Worm (Caenorhabditis elegans) whole organism, L4 larva: ENCODE data around the gene T20D4.19.

Experiments used
- F44E2.7 ChIP-seq: fragments of 200-800 bp; sonication (Bioruptor generic); IDR thresholded peaks from 2 replicates; pipeline ENCODE4 v2.1.2; 2022; ENCODE audit warnings: missing genetic modification characterization, missing compliant biosample characterization
- T26A8.4 ChIP-seq: fragments of 200-800 bp; sonication (Bioruptor generic); IDR thresholded peaks from 2 replicates; pipeline ENCODE4 v1.3.6; 2022; ENCODE audit warnings: missing genetic modification characterization, missing compliant biosample characterization
- Y48G9A.11 ChIP-seq: fragments of 200-800 bp; sonication (Bioruptor generic); IDR thresholded peaks from 2 replicates; pipeline ENCODE4 v1.3.6; 2022; ENCODE audit warnings: missing genetic modification reagents, missing genetic modification characterization, missing compliant biosample characterization
- Y75B8A.6 ChIP-seq: fragments of 200-800 bp; sonication (Bioruptor generic); IDR thresholded peaks from 2 replicates; pipeline ENCODE4 v1.3.6; 2022; ENCODE audit warnings: missing genetic modification reagents, missing genetic modification characterization, missing compliant biosample characterization
- ZK337.2 ChIP-seq: fragments of 200-800 bp; sonication (Bioruptor generic); IDR thresholded peaks from 2 replicates; pipeline ENCODE4 v1.3.6; 2022; ENCODE audit warnings: missing genetic modification reagents, missing genetic modification characterization, missing compliant biosample characterization
- ZK546.5 ChIP-seq, 2 experiments: sonication (generic microtip); optimal IDR thresholded peaks; 2 replicates each; lab custom pipeline; 2017; ENCODE audit warnings: missing biosample characterization in 2 of 2, missing genetic modification characterization in 2 of 2
- aha-1 ChIP-seq: fragments of 150-350 bp; peaks from one replicate; lab custom pipeline; 2014; ENCODE audit warnings: missing biosample characterization, missing genetic modification characterization
- ama-1 ChIP-seq: fragments of 150-350 bp; optimal IDR thresholded peaks from 2 replicates; lab custom pipeline; 2014; ENCODE audit warnings: inconsistent platforms, mixed read lengths
- ceh-20 ChIP-seq: fragments of 200-800 bp; sonication (Bioruptor generic); IDR thresholded peaks from 2 replicates; pipeline ENCODE4 v1.3.6; 2022; ENCODE audit warnings: missing genetic modification reagents, missing genetic modification characterization, missing compliant biosample characterization
- ceh-28 ChIP-seq: fragments of 150-350 bp; optimal IDR thresholded peaks from 2 replicates; lab custom pipeline; 2014; ENCODE audit warnings: missing biosample characterization, missing genetic modification reagents, missing genetic modification characterization
- ceh-44 ChIP-seq: fragments of 200-800 bp; sonication (Bioruptor generic); IDR thresholded peaks from 2 replicates; pipeline ENCODE4 v1.3.6; 2022; ENCODE audit warnings: missing genetic modification reagents, missing genetic modification characterization, missing compliant biosample characterization
- ceh-62 ChIP-seq: sonication (generic microtip); optimal IDR thresholded peaks from 2 replicates; lab custom pipeline; 2017; ENCODE audit warnings: missing biosample characterization, missing genetic modification characterization
- daf-16 ChIP-seq, 3 experiments: sonication (generic microtip); optimal IDR thresholded peaks; 2 replicates each; lab custom pipeline; 2016 to 2017; ENCODE audit warnings: missing genetic modification characterization in 3 of 3, missing genetic modification reagents in 3 of 3, mild to moderate bottlenecking in 2 of 3, missing compliant biosample characterization in 2 of 3, missing biosample characterization in 1 of 3, moderate library complexity in 1 of 3
- daf-19 ChIP-seq: fragments of 200-800 bp; sonication (Bioruptor generic); conservative IDR thresholded peaks from 2 replicates; pipeline ENCODE4 v1.3.6; 2022; ENCODE audit warnings: missing genetic modification characterization, missing compliant biosample characterization
- duxl-1 ChIP-seq: sonication (generic microtip); optimal IDR thresholded peaks from 2 replicates; lab custom pipeline; 2016; ENCODE audit warnings: mild to moderate bottlenecking, missing genetic modification characterization, moderate library complexity, missing compliant biosample characterization; ENCODE audit not compliant: poor library complexity
- dve-1 ChIP-seq: sonication (generic microtip); optimal IDR thresholded peaks from 2 replicates; lab custom pipeline; 2017; ENCODE audit warnings: antibody characterized with exemption, mild to moderate bottlenecking, missing genetic modification characterization, missing compliant biosample characterization; ENCODE audit not compliant: insufficient read depth
- egl-27 ChIP-seq: sonication (generic microtip); optimal IDR thresholded peaks from 3 replicates; lab custom pipeline; 2017; ENCODE audit warnings: missing biosample characterization, missing genetic modification reagents, missing genetic modification characterization
- fos-1 ChIP-seq: fragments of 150-350 bp; optimal IDR thresholded peaks from 2 replicates; lab custom pipeline; 2014; ENCODE audit warnings: missing biosample characterization, missing genetic modification characterization
- hif-1 ChIP-seq, 2 experiments: sonication (generic microtip); optimal IDR thresholded peaks; 2 replicates each; lab custom pipeline; 2016 to 2017; ENCODE audit warnings: missing compliant biosample characterization in 2 of 2, missing genetic modification characterization in 2 of 2, missing genetic modification reagents in 2 of 2, missing genotype in 2 of 2, mild to moderate bottlenecking in 1 of 2
- hlh-30 ChIP-seq: sonication (generic microtip); optimal IDR thresholded peaks from 2 replicates; lab custom pipeline; 2017; ENCODE audit warnings: antibody characterized with exemption, mild to moderate bottlenecking, missing genetic modification characterization, missing compliant biosample characterization; ENCODE audit not compliant: insufficient read depth
- hmg-1.1 ChIP-seq: fragments of 200-800 bp; sonication (Bioruptor generic); IDR thresholded peaks from 2 replicates; pipeline ENCODE4 v1.3.6; 2022; ENCODE audit warnings: missing genetic modification reagents, missing genetic modification characterization, missing compliant biosample characterization
- jun-1 ChIP-seq: fragments of 150-350 bp; optimal IDR thresholded peaks from 2 replicates; lab custom pipeline; 2014; ENCODE audit warnings: missing biosample characterization, missing genetic modification reagents, missing genetic modification characterization
- lim-7 ChIP-seq: fragments of 200-800 bp; sonication (Bioruptor generic); IDR thresholded peaks from 2 replicates; pipeline ENCODE4 v1.3.6; 2022; ENCODE audit warnings: missing genetic modification characterization, missing compliant biosample characterization
- lin-13 ChIP-seq: fragments of 150-350 bp; optimal IDR thresholded peaks from 2 replicates; lab custom pipeline; 2014; ENCODE audit warnings: missing biosample characterization, missing genetic modification reagents, missing genetic modification characterization
- lin-15B ChIP-seq: fragments of 150-350 bp; sonication (generic microtip); optimal IDR thresholded peaks from 3 replicates; lab custom pipeline; 2014; ENCODE audit warnings: missing biosample characterization, missing genetic modification characterization
- madf-5 ChIP-seq, 2 experiments: fragments of 200-800 bp; sonication (Bioruptor generic); IDR thresholded peaks; 2 replicates each; pipeline ENCODE4 v1.3.6; 2022; ENCODE audit warnings: missing compliant biosample characterization in 2 of 2, missing genetic modification characterization in 2 of 2
- nhr-237 ChIP-seq: sonication (generic microtip); optimal IDR thresholded peaks from 2 replicates; lab custom pipeline; 2017; ENCODE audit warnings: missing biosample characterization, missing genetic modification characterization
- nhr-42 ChIP-seq: fragments of 200-800 bp; sonication (Bioruptor generic); IDR thresholded peaks from 2 replicates; pipeline ENCODE4 v1.3.6; 2022; ENCODE audit warnings: missing genetic modification characterization, missing compliant biosample characterization
- nhr-48 ChIP-seq: sonication (generic microtip); optimal IDR thresholded peaks from 2 replicates; lab custom pipeline; 2016; ENCODE audit warnings: mild to moderate bottlenecking, missing genetic modification characterization, missing compliant biosample characterization
- sdz-12 ChIP-seq: fragments of 200-800 bp; sonication (Bioruptor generic); optimal IDR thresholded peaks from 2 replicates; lab custom pipeline; 2018; ENCODE audit warnings: mild to moderate bottlenecking, missing genetic modification characterization, missing compliant biosample characterization
- skn-1 ChIP-seq: fragments of 150-350 bp; optimal IDR thresholded peaks from 2 replicates; lab custom pipeline; 2014; ENCODE audit warnings: missing biosample characterization, missing genetic modification characterization
- snpc-1.2 ChIP-seq: fragments of 200-800 bp; sonication (Bioruptor generic); IDR thresholded peaks from 2 replicates; pipeline ENCODE4 v1.3.6; 2022; ENCODE audit warnings: missing genetic modification reagents, missing genetic modification characterization, missing compliant biosample characterization
- unc-62 ChIP-seq, 3 experiments: fragments of 150-350 bp in 1 of 3; sonication (generic microtip); optimal IDR thresholded peaks in 2 of 3; peaks in 1 of 3; 1 replicate in 1 of 3; 2 replicates in 2 of 3; lab custom pipeline; 2014 to 2017; ENCODE audit warnings: missing biosample characterization in 3 of 3, missing genetic modification characterization in 3 of 3, missing genetic modification reagents in 3 of 3, missing genotype in 1 of 3
- zag-1 ChIP-seq: fragments of 150-350 bp; optimal IDR thresholded peaks from 2 replicates; lab custom pipeline; 2014; ENCODE audit warnings: missing biosample characterization, missing genetic modification characterization
- zip-11 ChIP-seq: fragments of 200-800 bp; sonication (Bioruptor generic); IDR thresholded peaks from 2 replicates; pipeline ENCODE4 v1.3.6; 2022; ENCODE audit warnings: missing genetic modification characterization, missing compliant biosample characterization

The T20D4.19 gene

ce11 chrV:3431535-3431990 lies at the start of gene T20D4.19, which contains the start of gene srj-9:
TSS of gene T20D4.19 (minus strand) at chrV:3431635.
TSS of gene srj-9 (plus strand) at chrV:3431940.
- TF ChIP-seq aha-1 (tag; lab: Kevin White, UChicago) (no peak), unc-62 (GFP tag; optimal IDR thresholded peaks at IDR 0.05 in 1 of 2; lab: Kevin White, UChicago) (peak in 1 of 2 experiments; percentile 51), unc-62 (tag; optimal IDR thresholded peaks at IDR 0.05; lab: Kevin White, UChicago) (no peak), dve-1 (tag; lab: Kevin White, UChicago) (no peak)

ce11 chrV:3480346-3480745 lies 48.9 kb upstream of the T20D4.19 start, which contains the start of gene srbc-30:
TSS of gene srbc-30 (minus strand) at chrV:3480446.
- TF ChIP-seq snpc-1.2 (GFP tag; lab: Robert Waterston, UW) (no peak), skn-1 (tag; lab: Kevin White, UChicago) (no peak), sdz-12 (GFP tag; lab: Kevin White, UChicago) (no peak), fos-1 (tag; lab: Kevin White, UChicago) (no peak), Y75B8A.6 (GFP tag; lab: Robert Waterston, UW) (no peak)

ce11 chrV:3477496-3477895 lies 46.1 kb upstream of the T20D4.19 start, which contains the start of gene srbc-31:
TSS of gene srbc-31 (minus strand) at chrV:3477596.
- TF ChIP-seq dve-1 (tag; lab: Kevin White, UChicago) (no peak), jun-1 (tag; lab: Kevin White, UChicago) (no peak), lin-15B (no peak), nhr-48 (tag; lab: Kevin White, UChicago) (no peak), zip-11 (GFP tag; lab: Robert Waterston, UW) (no peak), Y48G9A.11 (GFP tag; lab: Robert Waterston, UW) (no peak), ZK337.2 (GFP tag; lab: Robert Waterston, UW) (no peak), hlh-30 (tag; lab: Kevin White, UChicago) (no peak), hmg-1.1 (no peak), daf-16 (GFP tag; optimal IDR thresholded peaks at IDR 0.05; lab: Kevin White, UChicago) (no peak), daf-16 (tag; optimal IDR thresholded peaks at IDR 0.05; lab: Kevin White, UChicago) (no peak), nhr-237 (no peak), ceh-44 (GFP tag; lab: Robert Waterston, UW) (no peak), F44E2.7 (no peak), daf-19 (GFP tag; lab: Robert Waterston, UW) (no peak), T26A8.4 (GFP tag; lab: Robert Waterston, UW) (no peak), ceh-28 (no peak), ceh-62 (no peak)

- TF ChIP-seq unc-62 (GFP tag; optimal IDR thresholded peaks at IDR 0.05 in 1 of 2; lab: Kevin White, UChicago) = peak in 1 of 2 experiments; percentile 97
- no peak for TF ChIP-seq unc-62 (tag; optimal IDR thresholded peaks at IDR 0.05; lab: Kevin White, UChicago)
- TF ChIP-seq ceh-20 (GFP tag; lab: Robert Waterston, UW) = no peak
- TF ChIP-seq nhr-42 (GFP tag; lab: Robert Waterston, UW) = no peak
- no peak for TF ChIP-seq lin-13
- TF ChIP-seq ama-1 (lab: Kevin White, UChicago) = no peak
Measured at ce11 chrV:3476228-3476627, 44.8 kb upstream of the T20D4.19 start.

- TF ChIP-seq ZK546.5 (tag; optimal IDR thresholded peaks at IDR 0.05; lab: Kevin White, UChicago) (no peak), lim-7 (GFP tag; lab: Robert Waterston, UW) (no peak), madf-5 (GFP tag; IDR thresholded peaks at IDR 0.05; lab: Robert Waterston, UW) (no peak), ceh-62 (no peak), sdz-12 (GFP tag; lab: Kevin White, UChicago) (no peak), egl-27 (tag; lab: Kevin White, UChicago) (no peak), hif-1 (tag; optimal IDR thresholded peaks at IDR 0.05; lab: Kevin White, UChicago) (no peak), duxl-1 (no peak), zag-1 (no peak)
Measured at ce11 chrV:3475021-3475420, 43.6 kb upstream of the T20D4.19 start, which contains the start of gene oac-2. TSS of gene oac-2 (minus strand) at chrV:3475121.
